Fruit fly (Drosophila melanogaster) whole organism, wandering third instar larva: ENCODE results near the gene Gba1b.

Experiments used
- Abd-B ChIP-seq: fragments of >200 bp; optimal IDR thresholded peaks from 2 replicates; lab custom pipeline; 2017; ENCODE audit warnings: missing biosample characterization, missing genetic modification characterization
- CG32264 ChIP-seq: fragments of 200-800 bp; sonication (Bioruptor generic); optimal IDR thresholded peaks from 2 replicates; lab custom pipeline; 2016; ENCODE audit warnings: missing biosample characterization, missing genetic modification characterization
- Hnf4 ChIP-seq: fragments of 200-800 bp; sonication (Bioruptor generic); optimal IDR thresholded peaks from 2 replicates; lab custom pipeline; 2016; ENCODE audit warnings: missing biosample characterization, mild to moderate bottlenecking, missing genetic modification characterization
- Hr78 ChIP-seq: fragments of >200 bp; optimal IDR thresholded peaks from 2 replicates; lab custom pipeline; 2017; ENCODE audit warnings: missing biosample characterization, missing genetic modification characterization
- Mio ChIP-seq: sonication (Bioruptor generic); optimal IDR thresholded peaks from 2 replicates; lab custom pipeline; 2016; ENCODE audit warnings: missing biosample characterization, missing genetic modification characterization
- N ChIP-seq: fragments of >200 bp; optimal IDR thresholded peaks from 2 replicates; lab custom pipeline; 2018; ENCODE audit warnings: missing biosample characterization, missing external identifiers, missing genetic modification characterization
- OdsH ChIP-seq: fragments of 200-800 bp; sonication (Bioruptor generic); optimal IDR thresholded peaks from 2 replicates; lab custom pipeline; 2016; ENCODE audit warnings: missing biosample characterization, mild to moderate bottlenecking, missing genetic modification characterization
- jim ChIP-seq: fragments of 175-275, 200-325 bp; sonication (Bioruptor generic); optimal IDR thresholded peaks from 2 replicates; lab custom pipeline; 2016; ENCODE audit warnings: missing biosample characterization, mild to moderate bottlenecking, missing genetic modification characterization
- usp ChIP-seq: fragments of >200 bp; optimal IDR thresholded peaks from 2 replicates; lab custom pipeline; 2017; ENCODE audit warnings: missing biosample characterization, missing genetic modification characterization

DNA sequence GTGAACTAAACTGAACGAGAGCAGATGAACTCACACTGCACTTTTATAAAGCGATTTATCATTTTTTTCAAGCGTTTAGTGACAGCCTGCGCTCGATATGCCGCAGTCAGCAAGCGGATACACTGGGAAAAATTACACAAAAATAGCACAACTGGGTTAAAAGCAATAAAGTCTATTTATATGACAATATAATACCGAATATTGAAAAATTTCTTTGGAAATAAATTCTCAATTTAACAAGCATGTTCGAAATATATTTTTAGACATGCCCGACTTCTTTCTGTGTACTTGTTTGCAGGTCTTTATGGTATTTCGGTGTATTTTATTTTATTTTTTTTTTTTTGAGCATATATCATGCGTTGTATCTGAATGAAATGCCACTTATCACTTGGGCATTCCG, 9.3 kb downstream of the Gba1b start:
- no peak for TF ChIP-seq Abd-B (GFP tag; lab: Kevin White, UChicago)
- peak; percentile 10 for TF ChIP-seq Mio (GFP tag; lab: Kevin White, UChicago)
- no peak for TF ChIP-seq Hr78 (GFP tag; lab: Kevin White, UChicago)
- TF ChIP-seq usp (GFP tag; lab: Kevin White, UChicago), result no peak
- TF ChIP-seq jim (GFP tag; lab: Kevin White, UChicago), result no peak
- TF ChIP-seq N (GFP tag; lab: Kevin White, UChicago), result no peak
- peak; percentile 88 for TF ChIP-seq OdsH
- TF ChIP-seq CG32264 (GFP tag; lab: Kevin White, UChicago), result peak; percentile 61
- TF ChIP-seq Hnf4, result peak; percentile 91
